Worm (Caenorhabditis elegans): ENCODE measurements around the gene unc-85.

Gene unc-85

DNA sequence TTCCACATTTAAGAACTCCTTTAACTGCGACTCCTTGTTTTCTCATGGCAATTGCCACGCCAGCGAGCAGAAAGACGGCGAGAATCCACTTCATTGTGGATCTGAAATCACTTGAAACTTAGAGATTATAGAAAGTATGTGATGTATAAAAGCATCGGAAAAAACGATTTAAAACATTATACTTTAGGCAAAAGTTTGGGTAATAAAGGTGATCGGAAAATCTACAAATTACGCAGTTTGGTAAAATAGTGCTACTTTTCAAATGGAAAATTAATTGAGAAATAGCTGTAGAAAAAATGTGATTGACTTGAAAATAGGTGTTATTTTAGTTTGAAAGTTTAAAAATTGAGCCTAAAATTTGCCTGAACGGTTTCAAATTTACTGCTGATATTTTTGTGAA, 25.9 kb downstream of the unc-85 start, which contains the start of gene ttr-41:
TSS of gene ttr-41 (minus strand) at position 101 of the 400 bp plus-strand sequence.
- no peak for TF ChIP-seq tbx-37 (GFP tag; conservative IDR thresholded peaks at IDR 0.05)
- TF ChIP-seq ceh-36 (tag; optimal IDR thresholded peaks at IDR 0.05) = no peak
- TF ChIP-seq aly-1 (tag; optimal IDR thresholded peaks at IDR 0.05) = no peak
- no peak for TF ChIP-seq F13C5.2 (tag; optimal IDR thresholded peaks at IDR 0.05)
- no peak for TF ChIP-seq ets-7 (tag; optimal IDR thresholded peaks at IDR 0.05)
- TF ChIP-seq ceh-13 (GFP tag; optimal IDR thresholded peaks at IDR 0.05) = no peak
- no peak for TF ChIP-seq tra-4 (tag; optimal IDR thresholded peaks at IDR 0.05)

DNA sequence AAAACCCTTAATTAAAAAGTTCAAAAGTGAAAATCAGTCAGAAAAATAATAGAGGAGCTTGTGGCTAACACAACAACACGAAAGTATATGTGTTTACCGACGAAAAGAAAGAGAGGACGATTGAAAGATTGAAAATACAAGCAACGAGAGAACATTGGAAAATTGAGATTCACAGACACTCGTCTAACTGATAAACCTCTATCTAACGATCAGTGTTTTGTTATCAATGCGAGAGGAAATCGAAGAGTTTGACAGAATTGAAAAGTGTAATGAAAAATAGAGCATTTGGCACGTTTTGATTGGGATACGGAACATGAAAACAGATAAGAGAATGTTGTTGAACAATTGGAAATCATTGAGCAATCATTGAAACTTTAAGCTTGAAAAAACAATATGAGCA, 26.8 kb downstream of the unc-85 start:
- TF ChIP-seq F13C5.2 (tag; optimal IDR thresholded peaks at IDR 0.05) (no peak), sea-1 (GFP tag; conservative IDR thresholded peaks at IDR 0.05) (no peak), tbx-11 (GFP tag; IDR thresholded peaks at IDR 0.05) (no peak)

DNA sequence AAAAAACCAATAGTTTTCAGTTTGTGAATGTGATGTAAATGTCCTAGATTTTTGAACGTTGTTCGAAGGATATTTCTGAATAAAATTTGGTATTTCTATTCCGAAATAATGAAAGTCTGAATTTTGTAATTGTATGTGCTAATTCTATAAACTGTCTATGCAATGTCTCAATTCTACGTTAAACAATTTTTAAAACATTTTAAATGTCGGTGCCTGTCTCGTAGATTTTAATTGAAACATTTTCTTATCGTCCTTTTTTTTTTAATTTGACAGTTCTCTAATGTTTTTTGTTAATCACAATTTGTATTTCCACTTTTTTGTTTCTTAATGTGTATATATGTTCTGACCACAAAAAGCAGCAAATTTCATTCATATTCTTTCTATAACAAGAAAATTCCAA, 27.9 kb downstream of the unc-85 start, which contains the start of gene F41C3.7:
TSS of gene F41C3.7 (plus strand) at position 301 of the 400 bp plus-strand sequence.
- TF ChIP-seq ceh-36 (tag; optimal IDR thresholded peaks at IDR 0.05) (no peak), flt-1 (GFP tag; IDR thresholded peaks at IDR 0.05) (no peak), aly-1 (tag; optimal IDR thresholded peaks at IDR 0.05) (no peak), tbx-37 (GFP tag; conservative IDR thresholded peaks at IDR 0.05) (no peak), hmg-4 (GFP tag; optimal IDR thresholded peaks at IDR 0.05) (no peak), hmbx-1 (tag; optimal IDR thresholded peaks at IDR 0.05) (no peak), scrt-1 (GFP tag; IDR thresholded peaks at IDR 0.05) (no peak)

DNA sequence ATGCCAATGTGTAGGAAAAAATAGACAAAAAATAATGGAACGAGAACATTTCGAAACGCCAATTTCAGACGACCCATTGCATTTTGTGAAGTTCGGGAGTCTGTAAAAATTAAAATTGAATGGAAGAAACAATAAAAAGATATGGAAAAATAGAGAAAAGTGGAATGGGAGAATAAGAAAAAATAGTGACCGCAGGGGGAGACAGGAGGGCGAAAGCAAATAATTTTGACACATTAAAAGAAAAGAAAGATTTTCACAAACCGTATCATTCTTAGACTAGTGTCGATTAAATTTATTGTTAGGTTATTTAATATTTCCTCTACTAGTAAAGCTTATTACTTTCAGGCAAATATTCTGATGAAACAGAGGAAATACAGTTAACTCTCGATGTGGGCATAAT, 32.0 kb downstream of the unc-85 start, which contains the start of gene F41C3.11:
TSS of gene F41C3.11 (minus strand) at position 101 of the 400 bp plus-strand sequence.
- TF ChIP-seq ceh-36 (tag; optimal IDR thresholded peaks at IDR 0.05) = no peak
- TF ChIP-seq ceh-13 (GFP tag; optimal IDR thresholded peaks at IDR 0.05) = no peak
- no peak for TF ChIP-seq hmg-4 (GFP tag; optimal IDR thresholded peaks at IDR 0.05)
- TF ChIP-seq ets-7 (tag; optimal IDR thresholded peaks at IDR 0.05) = no peak
- TF ChIP-seq hnd-1 (tag; optimal IDR thresholded peaks at IDR 0.05) = no peak
- TF ChIP-seq pes-1 (GFP tag; IDR thresholded peaks at IDR 0.05) = no peak
- no peak for TF ChIP-seq ama-1 (optimal IDR thresholded peaks at IDR 0.05)
- no peak for TF ChIP-seq tbx-11 (GFP tag; IDR thresholded peaks at IDR 0.05)
- TF ChIP-seq B0310.2 (tag; optimal IDR thresholded peaks at IDR 0.05) = no peak
- no peak for TF ChIP-seq flt-1 (GFP tag; IDR thresholded peaks at IDR 0.05)

DNA sequence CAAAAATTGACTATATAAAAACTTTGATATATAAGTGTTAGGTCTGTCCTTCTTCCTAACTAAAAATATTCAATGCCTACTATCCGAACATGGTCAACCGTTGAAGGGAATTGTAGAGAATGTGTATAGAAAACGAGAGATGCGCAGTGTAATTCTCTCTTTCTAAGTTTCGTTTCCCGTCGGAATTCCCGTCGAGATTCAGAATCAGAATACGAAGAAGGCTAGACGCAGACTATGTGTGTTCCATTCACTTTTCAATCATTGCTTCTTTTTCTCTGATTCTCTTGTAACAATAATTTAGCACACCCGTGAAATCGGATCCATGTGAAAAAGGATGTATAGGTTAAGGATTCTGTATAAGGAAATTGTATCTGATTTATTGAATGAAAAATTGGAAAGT, 32.6 kb downstream of the unc-85 start:
- no peak for TF ChIP-seq hmbx-1 (tag; optimal IDR thresholded peaks at IDR 0.05)
- TF ChIP-seq hnd-1 (tag; optimal IDR thresholded peaks at IDR 0.05) = no peak
- no peak for TF ChIP-seq F13C5.2 (tag; optimal IDR thresholded peaks at IDR 0.05)
- TF ChIP-seq aly-1 (tag; optimal IDR thresholded peaks at IDR 0.05) = no peak

DNA sequence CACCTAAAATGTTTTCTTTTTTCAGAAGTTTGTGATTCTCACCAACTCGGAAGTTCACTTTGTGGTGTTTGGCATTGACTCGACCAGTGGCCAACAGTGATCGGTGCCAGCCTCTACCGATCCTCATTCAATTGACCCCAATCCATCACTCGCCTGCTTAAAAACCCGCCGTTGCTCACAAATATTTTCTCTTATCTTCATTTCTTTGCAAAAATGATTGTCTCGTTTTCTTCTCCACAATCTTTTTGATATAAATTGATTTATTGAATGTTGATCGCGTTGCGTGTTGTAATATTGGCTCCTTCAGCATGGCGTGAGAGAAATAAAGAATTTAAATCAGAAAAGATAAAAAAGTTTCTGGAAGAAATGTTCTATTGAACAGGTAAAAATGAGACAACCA, 34.7 kb downstream of the unc-85 start:
- no peak for TF ChIP-seq F13C5.2 (tag; optimal IDR thresholded peaks at IDR 0.05)
- no peak for TF ChIP-seq flt-1 (GFP tag; IDR thresholded peaks at IDR 0.05)
- no peak for TF ChIP-seq hnd-1 (tag; optimal IDR thresholded peaks at IDR 0.05)
- no peak for TF ChIP-seq ceh-36 (tag; optimal IDR thresholded peaks at IDR 0.05)
- TF ChIP-seq ceh-13 (GFP tag; optimal IDR thresholded peaks at IDR 0.05) = no peak
- no peak for TF ChIP-seq tra-4 (tag; optimal IDR thresholded peaks at IDR 0.05)
- no peak for TF ChIP-seq pes-1 (GFP tag; IDR thresholded peaks at IDR 0.05)
- TF ChIP-seq B0310.2 (tag; optimal IDR thresholded peaks at IDR 0.05) = no peak

DNA sequence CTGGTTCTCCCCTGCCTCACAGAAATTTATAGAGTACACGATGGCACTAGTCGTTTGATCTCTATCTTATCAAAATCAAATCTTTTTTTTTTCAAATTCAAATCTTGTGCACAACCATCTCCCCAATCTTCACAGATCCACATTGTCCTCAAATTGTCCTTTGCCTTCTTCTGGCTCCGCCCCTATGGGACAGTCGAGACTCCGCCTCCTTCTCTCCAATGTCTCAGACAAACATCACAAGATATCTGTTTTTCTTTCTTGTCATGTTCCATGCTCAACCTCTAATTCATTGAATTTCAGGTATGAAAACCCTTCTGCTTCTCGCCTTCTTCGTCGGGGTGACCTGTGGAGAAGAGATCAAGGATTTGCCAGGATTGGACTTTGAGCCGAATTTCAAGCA, 35.5 kb downstream of the unc-85 start, which contains the start of gene ctsa-1.1:
TSS of gene ctsa-1.1 (plus strand) at position 301 of the 400 bp plus-strand sequence.
- TF ChIP-seq ceh-36 (tag; optimal IDR thresholded peaks at IDR 0.05) (no peak), aly-1 (tag; optimal IDR thresholded peaks at IDR 0.05) (no peak), hmbx-1 (tag; optimal IDR thresholded peaks at IDR 0.05) (no peak), tbx-37 (GFP tag; conservative IDR thresholded peaks at IDR 0.05) (no peak), tbx-11 (GFP tag; IDR thresholded peaks at IDR 0.05) (no peak), pes-1 (GFP tag; IDR thresholded peaks at IDR 0.05) (no peak), tra-4 (tag; optimal IDR thresholded peaks at IDR 0.05) (no peak), ets-7 (tag; optimal IDR thresholded peaks at IDR 0.05) (no peak), ceh-13 (GFP tag; optimal IDR thresholded peaks at IDR 0.05) (no peak)

DNA sequence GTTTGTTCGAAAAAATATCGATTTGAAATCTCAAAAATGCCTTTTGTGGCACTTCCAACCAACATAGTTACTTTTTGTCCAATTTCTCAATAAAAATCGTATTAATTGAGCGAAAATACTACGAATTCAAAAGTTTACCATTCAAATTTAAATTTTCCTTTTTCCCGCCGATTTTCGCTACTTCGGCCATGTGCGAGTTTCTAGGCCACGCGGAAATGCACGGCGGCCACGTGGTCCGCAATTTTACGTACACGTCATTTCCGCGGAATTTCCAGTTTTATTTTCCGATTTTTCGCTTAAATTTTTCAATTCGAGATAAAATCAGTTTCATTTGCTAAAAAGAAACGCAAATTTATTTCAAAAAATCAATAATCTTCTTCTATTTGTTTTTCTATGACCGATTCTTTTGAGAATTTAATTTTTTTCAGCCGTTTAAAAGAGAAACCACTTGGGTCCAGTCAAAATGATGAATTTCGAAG, 38.2 kb downstream of the unc-85 start, which contains the start of gene eas-1:
TSS of gene eas-1 (plus strand) at position 429 of the 479 bp plus-strand sequence.
- TF ChIP-seq B0310.2 (tag; optimal IDR thresholded peaks at IDR 0.05) (no peak), hmg-4 (GFP tag; optimal IDR thresholded peaks at IDR 0.05) (peak; percentile 69), ceh-36 (tag; optimal IDR thresholded peaks at IDR 0.05) (no peak), tbx-11 (GFP tag; IDR thresholded peaks at IDR 0.05) (no peak), pes-1 (GFP tag; IDR thresholded peaks at IDR 0.05) (peak; percentile 71; the same call in 1 of the 2 replicates), hnd-1 (tag; optimal IDR thresholded peaks at IDR 0.05) (no peak), scrt-1 (GFP tag; IDR thresholded peaks at IDR 0.05) (no peak), ceh-13 (GFP tag; optimal IDR thresholded peaks at IDR 0.05) (no peak), aly-1 (tag; optimal IDR thresholded peaks at IDR 0.05) (no peak), hmbx-1 (tag; optimal IDR thresholded peaks at IDR 0.05) (no peak), ets-7 (tag; optimal IDR thresholded peaks at IDR 0.05) (peak; percentile 49), tra-4 (tag; optimal IDR thresholded peaks at IDR 0.05) (no peak), sea-1 (GFP tag; conservative IDR thresholded peaks at IDR 0.05) (no peak), ama-1 (optimal IDR thresholded peaks at IDR 0.05) (no peak), tbx-37 (GFP tag; conservative IDR thresholded peaks at IDR 0.05) (peak; percentile 92), F13C5.2 (tag; optimal IDR thresholded peaks at IDR 0.05) (peak; percentile 40), flt-1 (GFP tag; IDR thresholded peaks at IDR 0.05) (no peak)
